Worm (Caenorhabditis elegans) whole organism, midembryonic: ENCODE results near the gene pfk-1.1.

Source experiments
- T22C8.4 ChIP-seq: fragments of 200-800 bp; sonication (Bioruptor generic); IDR thresholded peaks from 2 replicates; pipeline ENCODE4 v1.3.6; 2022; ENCODE audit warnings: missing genetic modification characterization, missing compliant biosample characterization
- cog-1 ChIP-seq: sonication (generic microtip); optimal IDR thresholded peaks from 2 replicates; lab custom pipeline; 2016; ENCODE audit warnings: missing genetic modification characterization, missing compliant biosample characterization
- flt-1 ChIP-seq: fragments of 200-800 bp; sonication (Bioruptor generic); IDR thresholded peaks from 2 replicates; pipeline ENCODE4 v1.3.6; 2022; ENCODE audit warnings: missing genetic modification characterization, missing compliant biosample characterization
- klf-2 ChIP-seq: fragments of 200-800 bp; sonication (Bioruptor generic); conservative IDR thresholded peaks from 2 replicates; pipeline ENCODE4 v1.3.6; 2022; ENCODE audit warnings: missing genetic modification reagents, missing genetic modification characterization, missing compliant biosample characterization
- med-1 ChIP-seq: sonication (generic microtip); optimal IDR thresholded peaks from 2 replicates; lab custom pipeline; 2017; ENCODE audit warnings: missing genetic modification characterization, mild to moderate bottlenecking, missing compliant biosample characterization, antibody characterized with exemption, missing genetic modification reagents; ENCODE audit not compliant: insufficient read depth
- ref-1 ChIP-seq: fragments of 200-800 bp; sonication (Bioruptor generic); conservative IDR thresholded peaks from 2 replicates; pipeline ENCODE4 v1.3.6; 2022; ENCODE audit warnings: missing genetic modification reagents, missing genetic modification characterization, missing compliant biosample characterization
- tab-1 ChIP-seq: fragments of 200-800 bp; sonication (Bioruptor generic); IDR thresholded peaks from 2 replicates; pipeline ENCODE4 v1.3.6; 2022; ENCODE audit warnings: missing genetic modification characterization, missing compliant biosample characterization
- ztf-23 ChIP-seq: fragments of 200-800 bp; sonication (Bioruptor generic); IDR thresholded peaks from 2 replicates; pipeline ENCODE4 v1.3.6; 2022; ENCODE audit warnings: missing genetic modification reagents, missing genetic modification characterization, missing compliant biosample characterization
- ztf-29 ChIP-seq: fragments of 200-800 bp; sonication (Bioruptor generic); IDR thresholded peaks from 2 replicates; pipeline ENCODE4 v1.3.6; 2022; ENCODE audit warnings: missing genetic modification reagents, missing genetic modification characterization, missing compliant biosample characterization

Gene pfk-1.1

DNA sequence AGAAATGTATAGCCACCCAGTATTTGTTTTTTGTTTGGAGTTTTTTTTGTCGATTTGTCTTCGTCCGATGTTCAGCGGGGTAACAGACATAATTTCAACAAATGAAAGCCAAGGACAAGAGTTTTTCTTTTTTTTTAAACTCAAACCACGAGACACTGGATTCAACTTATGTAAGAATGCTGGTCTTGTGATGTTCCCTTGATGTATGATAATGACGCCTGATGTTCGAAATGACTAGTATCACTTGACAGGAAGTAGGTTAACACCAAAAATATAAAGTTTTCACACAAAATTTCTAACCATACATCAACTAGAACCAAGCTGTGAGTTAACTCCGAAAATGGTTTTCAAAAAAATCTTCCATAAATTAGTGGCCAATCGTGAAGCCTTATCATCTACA lies 29.5 kb downstream of the pfk-1.1 start:
- TF ChIP-seq cog-1 (no peak), ztf-29 (GFP tag; lab: Robert Waterston, UW) (no peak), T22C8.4 (GFP tag; lab: Robert Waterston, UW) (no peak), ref-1 (GFP tag; lab: Robert Waterston, UW) (no peak), ztf-23 (no peak), flt-1 (no peak), tab-1 (no peak), klf-2 (GFP tag; lab: Robert Waterston, UW) (no peak), med-1 (GFP tag; lab: Kevin White, UChicago) (no peak)

DNA sequence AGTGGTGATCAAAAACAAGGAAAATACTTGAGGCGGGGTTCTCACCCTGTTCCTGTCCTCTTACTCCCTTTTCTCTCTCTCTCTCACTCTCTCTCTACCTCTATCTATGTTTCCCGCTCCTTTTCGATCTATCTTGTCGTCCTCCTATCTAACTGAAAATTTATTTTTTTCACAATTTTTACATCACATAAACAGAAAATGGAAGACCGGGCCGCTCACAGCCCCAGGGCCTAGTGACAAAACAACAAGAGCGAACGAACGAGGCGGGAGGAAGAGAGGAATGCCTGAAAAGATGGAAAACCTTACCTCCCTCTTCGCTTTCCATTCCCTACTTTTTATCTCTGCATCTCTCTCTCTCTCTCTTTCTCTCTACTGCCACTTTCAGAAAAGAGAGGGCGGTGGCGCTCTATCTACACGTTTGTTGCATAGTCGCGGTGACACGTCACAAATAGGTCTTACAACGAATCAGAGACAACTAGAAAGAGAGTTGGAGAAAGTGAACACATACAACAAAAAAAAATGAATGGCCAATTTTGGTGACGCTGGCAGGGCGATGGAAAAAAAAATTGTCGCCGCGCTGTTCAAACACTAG lies 30.2 kb downstream of the pfk-1.1 start:
- no peak for TF ChIP-seq med-1 (GFP tag; lab: Kevin White, UChicago)
- TF ChIP-seq cog-1: no peak
- no peak for TF ChIP-seq tab-1
- no peak for TF ChIP-seq ztf-29 (GFP tag; lab: Robert Waterston, UW)
- TF ChIP-seq ref-1 (GFP tag; lab: Robert Waterston, UW): no peak
- no peak for TF ChIP-seq T22C8.4 (GFP tag; lab: Robert Waterston, UW)
- TF ChIP-seq ztf-23: no peak
- TF ChIP-seq klf-2 (GFP tag; lab: Robert Waterston, UW): no peak
- no peak for TF ChIP-seq flt-1

DNA sequence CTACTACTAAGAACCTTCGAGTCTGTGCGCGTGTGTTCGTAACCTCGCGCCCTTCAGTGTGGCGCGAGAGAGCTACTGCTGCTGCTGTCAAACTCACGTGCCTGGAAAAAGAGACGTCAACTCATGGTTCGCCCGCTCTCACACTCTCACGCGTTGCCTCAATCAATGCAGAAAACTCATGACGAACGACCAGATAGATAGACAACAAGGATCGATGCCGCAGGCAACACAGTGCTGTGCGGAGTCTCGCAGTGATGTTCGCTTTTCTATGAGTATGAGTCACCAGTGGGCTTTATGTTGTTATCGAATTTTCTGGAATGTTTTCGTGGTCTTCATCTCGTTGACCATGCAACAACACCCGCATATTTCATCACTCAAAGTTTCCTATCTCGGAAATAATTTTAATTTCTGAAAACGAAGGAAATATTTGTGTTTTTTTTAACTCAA lies 30.9 kb downstream of the pfk-1.1 start:
- TF ChIP-seq flt-1 (no peak), ztf-23 (no peak), T22C8.4 (GFP tag; lab: Robert Waterston, UW) (no peak), ztf-29 (GFP tag; lab: Robert Waterston, UW) (no peak), med-1 (GFP tag; lab: Kevin White, UChicago) (no peak), klf-2 (GFP tag; lab: Robert Waterston, UW) (no peak), cog-1 (no peak), tab-1 (no peak), ref-1 (GFP tag; lab: Robert Waterston, UW) (no peak)

DNA sequence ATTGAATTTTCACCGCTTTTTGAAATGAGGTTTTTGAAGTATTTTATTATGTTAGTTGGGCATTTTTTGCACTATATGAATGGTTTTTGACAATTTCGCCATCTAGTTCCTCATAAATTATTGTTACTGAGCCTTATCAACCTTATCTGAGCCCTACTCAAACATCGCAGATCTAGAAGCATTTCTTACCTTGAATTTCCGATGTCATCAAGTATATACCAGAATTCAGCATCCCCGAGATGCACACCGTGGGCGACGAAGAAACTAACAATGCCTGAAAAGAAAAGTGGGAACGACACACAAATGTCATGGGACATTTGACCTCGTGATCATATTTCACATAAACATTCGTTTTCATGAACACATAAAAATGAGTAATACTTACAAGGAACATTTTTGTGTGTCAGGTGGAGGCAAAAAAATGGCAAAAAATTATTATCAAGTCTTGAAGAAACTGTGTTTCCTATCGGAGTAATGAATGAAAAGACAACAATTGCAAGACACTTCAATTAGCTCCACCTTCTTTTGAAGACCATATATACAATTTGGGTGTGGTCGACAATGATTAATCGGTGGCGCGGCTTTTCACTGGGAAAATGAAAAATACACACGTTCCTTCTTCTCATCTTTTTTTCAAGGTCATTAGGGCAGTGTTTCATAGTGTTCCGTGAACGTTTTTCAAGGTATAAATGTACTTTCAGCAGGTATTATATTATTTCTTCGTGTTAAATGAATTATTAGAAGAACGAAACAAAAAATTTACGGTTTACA lies 31.8 kb downstream of the pfk-1.1 start:
- TF ChIP-seq ztf-23: no peak

DNA sequence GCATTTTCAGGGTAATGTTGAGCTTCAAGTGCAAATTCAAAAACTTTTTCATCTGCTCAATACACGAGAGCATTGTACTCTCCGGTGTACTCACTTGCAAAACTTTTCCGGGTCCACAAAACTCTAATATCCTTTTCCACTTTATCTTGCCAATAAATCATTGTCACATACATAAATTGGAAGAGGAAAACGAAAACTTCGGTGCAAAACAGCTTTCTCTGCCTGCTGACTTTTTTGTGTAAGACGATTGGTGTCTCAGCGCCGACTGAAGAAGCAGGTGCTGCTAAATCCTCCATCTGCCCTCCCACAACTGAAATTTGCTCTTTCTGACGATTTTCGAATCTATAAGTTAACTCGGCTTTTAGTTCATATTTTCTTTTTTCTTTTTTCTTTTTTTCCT lies 34.7 kb downstream of the pfk-1.1 start:
- TF ChIP-seq klf-2 (GFP tag; lab: Robert Waterston, UW) (no peak), T22C8.4 (GFP tag; lab: Robert Waterston, UW) (no peak), tab-1 (no peak), flt-1 (no peak), cog-1 (no peak), ref-1 (GFP tag; lab: Robert Waterston, UW) (no peak), ztf-23 (no peak), ztf-29 (GFP tag; lab: Robert Waterston, UW) (no peak), med-1 (GFP tag; lab: Kevin White, UChicago) (no peak)

DNA sequence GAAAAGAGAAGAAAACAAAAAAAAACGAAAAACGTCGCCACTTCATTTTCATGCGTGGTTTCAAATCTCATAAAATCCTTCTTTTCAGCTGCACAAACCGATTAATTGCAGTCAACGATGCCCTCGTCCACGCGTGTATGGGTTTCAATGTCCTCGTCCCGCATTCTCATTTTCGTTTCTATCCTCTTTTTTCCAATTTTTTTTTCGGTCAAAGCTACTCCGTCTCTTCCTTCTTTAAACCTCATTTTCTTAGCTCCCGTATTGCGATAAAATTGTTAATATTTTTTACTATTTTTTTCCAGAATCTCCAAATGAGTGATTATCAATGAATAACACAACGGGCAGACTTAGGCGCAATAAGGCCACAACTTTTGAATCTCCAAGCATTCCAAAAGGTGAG lies 35.5 kb downstream of the pfk-1.1 start, which contains the start of gene aakg-3:
TSS of gene aakg-3 (plus strand) at position 301 of the 400 bp plus-strand sequence.
- TF ChIP-seq med-1 (GFP tag; lab: Kevin White, UChicago) (no peak), T22C8.4 (GFP tag; lab: Robert Waterston, UW) (no peak)

DNA sequence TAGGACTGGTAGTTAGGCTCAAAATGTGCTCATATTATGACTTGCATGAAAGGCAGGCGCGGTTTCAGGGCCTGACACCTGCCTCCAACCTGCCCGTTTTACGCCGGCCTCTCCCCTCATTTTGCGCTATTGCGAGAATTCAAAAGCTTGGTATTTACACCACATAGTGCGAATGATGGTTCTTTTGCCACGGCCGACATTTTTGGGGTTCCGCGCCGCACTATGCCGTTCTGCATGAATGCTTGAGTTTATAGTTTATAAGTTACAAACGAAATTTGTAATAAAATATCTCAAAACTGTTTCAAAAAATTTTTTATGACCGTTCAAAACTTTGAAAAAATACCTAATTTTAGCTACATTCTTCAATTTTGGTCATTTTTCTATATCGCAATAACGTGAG lies 37.4 kb downstream of the pfk-1.1 start:
- TF ChIP-seq T22C8.4 (GFP tag; lab: Robert Waterston, UW): no peak
- no peak for TF ChIP-seq flt-1

DNA sequence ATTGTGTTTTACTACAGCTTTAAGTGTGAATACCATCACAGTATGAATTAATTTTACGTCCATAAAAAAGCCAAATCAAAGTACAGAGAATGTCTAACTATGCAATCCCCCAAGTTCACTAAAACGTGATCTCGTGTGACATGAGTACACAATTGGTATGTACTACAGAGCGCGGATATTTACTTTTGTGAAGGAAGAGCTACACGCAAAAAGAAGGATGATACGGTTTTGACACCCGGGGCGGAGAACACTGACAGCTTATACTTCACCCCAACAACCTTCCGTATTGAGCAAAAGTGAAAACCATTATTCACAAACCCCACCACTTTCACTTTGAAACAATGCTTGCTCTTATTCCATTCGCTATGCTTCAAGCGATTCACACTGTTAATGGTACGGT lies 41.0 kb downstream of the pfk-1.1 start, which contains the start of gene nspg-5:
TSS of gene nspg-5 (plus strand) at position 301 of the 400 bp plus-strand sequence.
- TF ChIP-seq klf-2 (GFP tag; lab: Robert Waterston, UW) (no peak), med-1 (GFP tag; lab: Kevin White, UChicago) (no peak), tab-1 (no peak), ztf-29 (GFP tag; lab: Robert Waterston, UW) (no peak), T22C8.4 (GFP tag; lab: Robert Waterston, UW) (no peak), flt-1 (no peak), ztf-23 (no peak), ref-1 (GFP tag; lab: Robert Waterston, UW) (no peak), cog-1 (no peak)

DNA sequence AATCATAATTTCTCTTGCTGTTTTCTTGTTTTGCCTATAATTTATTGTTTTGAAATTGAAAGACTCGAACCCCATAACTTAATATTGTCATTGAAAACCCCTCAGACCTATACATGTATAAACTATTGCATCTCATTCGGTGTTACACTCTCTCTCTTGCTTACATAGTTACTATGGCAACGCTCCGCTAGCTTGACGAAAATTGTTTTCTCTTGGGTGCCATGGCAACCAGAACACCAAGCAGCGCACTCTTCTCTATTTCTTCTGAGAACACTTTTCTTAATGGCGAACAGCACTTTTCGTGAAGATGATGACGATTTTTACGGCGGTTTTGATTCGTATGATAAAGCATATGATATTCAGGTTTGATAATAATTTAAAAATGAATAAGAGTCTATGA lies 43.3 kb downstream of the pfk-1.1 start, which contains the start of gene osm-5:
TSS of gene osm-5 (plus strand) at position 268 of the 400 bp plus-strand sequence.
- TF ChIP-seq ztf-23 (no peak), T22C8.4 (GFP tag; lab: Robert Waterston, UW) (no peak), klf-2 (GFP tag; lab: Robert Waterston, UW) (no peak), flt-1 (no peak), ref-1 (GFP tag; lab: Robert Waterston, UW) (no peak), cog-1 (no peak)

DNA sequence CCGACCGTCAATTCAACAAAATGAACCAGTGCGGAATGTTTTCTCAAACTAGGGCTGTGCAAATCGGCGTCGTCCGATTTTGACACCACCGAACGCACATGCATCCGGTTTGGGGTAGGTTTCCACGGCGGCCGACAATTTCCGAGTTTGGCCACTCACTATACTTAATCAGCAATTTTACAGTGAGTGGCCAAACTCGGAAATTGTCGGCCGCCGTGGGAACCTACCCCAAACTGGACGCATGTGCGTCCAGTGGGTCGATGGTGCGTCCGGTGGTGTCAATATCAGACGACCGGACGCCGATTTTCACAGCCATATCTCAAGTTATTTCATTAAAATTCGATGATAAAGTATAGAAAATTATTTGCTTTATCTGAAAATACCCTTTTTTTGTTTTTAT lies 49.5 kb downstream of the pfk-1.1 start:
- TF ChIP-seq T22C8.4 (GFP tag; lab: Robert Waterston, UW) (no peak), flt-1 (no peak), ztf-29 (GFP tag; lab: Robert Waterston, UW) (no peak), ztf-23 (no peak), ref-1 (GFP tag; lab: Robert Waterston, UW) (no peak)
